Worm (Caenorhabditis elegans) whole organism, L4/young adult: Measurements from ENCODE around the gene ZK1037.6.

Experiments
- W03F9.2 ChIP-seq: fragments of 150-350 bp; optimal IDR thresholded peaks from 2 replicates; lab custom pipeline; 2014; ENCODE audit warnings: missing biosample characterization, missing genetic modification characterization
- dao-5 ChIP-seq: sonication (generic microtip); optimal IDR thresholded peaks from 2 replicates; lab custom pipeline; 2016; ENCODE audit warnings: missing genotype, missing genetic modification characterization, moderate library complexity, missing compliant biosample characterization
- him-1 ChIP-seq: sonication (generic microtip); optimal IDR thresholded peaks from 2 replicates; lab custom pipeline; 2016; ENCODE audit warnings: missing genotype, missing genetic modification reagents, missing genetic modification characterization, missing compliant biosample characterization

DNA sequence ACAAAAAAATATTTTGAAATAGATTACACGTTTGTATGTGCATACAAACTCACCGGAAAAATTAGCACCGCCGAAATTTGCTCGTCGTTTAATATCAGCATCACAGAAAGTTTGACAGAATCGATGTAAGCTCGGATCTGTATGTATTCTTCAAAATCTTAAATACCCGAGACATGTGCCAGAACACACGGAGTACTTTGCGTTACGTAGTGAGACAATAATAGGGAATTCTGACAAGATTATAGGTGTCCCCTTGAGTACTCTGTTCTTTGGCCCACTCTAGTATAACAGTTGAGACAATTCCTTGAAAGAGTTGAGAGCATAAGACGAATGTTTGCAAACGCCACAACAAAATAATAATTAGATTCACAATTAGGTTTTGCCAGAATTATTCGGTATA, 24.0 kb downstream of the ZK1037.6 start, which contains the start of gene srx-48:
- TF ChIP-seq dao-5 (tag; lab: Kevin White, UChicago) (no peak), him-1 (tag; lab: Kevin White, UChicago) (no peak), W03F9.2 (tag; lab: Kevin White, UChicago) (no peak)
